Worm (Caenorhabditis elegans) whole organism, L3 larva: ENCODE data around the gene C01G10.5.

Source experiments
- nhr-76 ChIP-seq: fragments of 150-350 bp; sonication (generic microtip); optimal IDR thresholded peaks from 5 replicates; lab custom pipeline; 2014; ENCODE audit warnings: missing biosample characterization, missing genetic modification characterization
- snpc-4 ChIP-seq: fragments of 150-350 bp; optimal IDR thresholded peaks from 2 replicates; lab custom pipeline; 2014; ENCODE audit warnings: missing biosample characterization, missing genetic modification characterization

- TF ChIP-seq nhr-76 (tag; lab: Kevin White, UChicago) (no peak), snpc-4 (tag; lab: Kevin White, UChicago) (no peak)
Observed at ce11 chrV:15068378-15068777, 21.0 kb downstream of the C01G10.5 start, which contains the start of gene dnj-3.
